Worm (Caenorhabditis elegans): ENCODE measurements around the gene Y57G11B.3.

DNA sequence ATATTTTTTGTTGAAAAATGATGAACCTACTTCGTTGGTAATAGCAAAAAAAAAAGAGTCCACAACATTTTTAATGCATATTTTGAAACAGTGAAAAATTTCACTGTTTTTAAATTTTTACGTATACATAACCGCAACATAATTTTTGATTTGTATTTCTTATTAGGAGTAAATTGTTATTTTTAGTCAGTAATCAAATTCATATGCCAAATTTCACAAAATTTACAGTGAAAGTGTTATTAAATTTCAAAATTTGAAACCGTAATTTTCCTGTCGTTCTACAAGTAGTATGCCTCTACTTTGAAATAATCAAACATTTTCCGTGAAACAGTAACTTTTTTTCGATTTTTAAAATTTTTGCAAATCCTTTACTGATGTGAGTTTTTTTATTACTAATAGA, 43.8 kb upstream of the Y57G11B.3 start:
- TF ChIP-seq nhr-6 (tag; optimal IDR thresholded peaks at IDR 0.05) (no peak), R02D3.7 (tag; optimal IDR thresholded peaks at IDR 0.05) (no peak), skn-1 (tag; optimal IDR thresholded peaks at IDR 0.05) (no peak), nhr-12 (tag; optimal IDR thresholded peaks at IDR 0.05) (no peak), elt-1 (tag; optimal IDR thresholded peaks at IDR 0.05) (no peak), nhr-11 (tag; optimal IDR thresholded peaks at IDR 0.05) (no peak), aly-2 (tag; optimal IDR thresholded peaks at IDR 0.05) (no peak), nhr-25 (tag; optimal IDR thresholded peaks at IDR 0.05) (no peak), unc-39 (tag; optimal IDR thresholded peaks at IDR 0.05) (no peak), egl-27 (tag; optimal IDR thresholded peaks at IDR 0.05) (no peak)
